Fruit fly (Drosophila melanogaster) whole organism, embryonic: ENCODE results near the gene alpha-PheRS.

ENCODE experiments used
- Bteb2 ChIP-seq: fragments of 200-800 bp; sonication (Bioruptor generic); optimal IDR thresholded peaks from 2 replicates; lab custom pipeline; 2016; ENCODE audit warnings: missing biosample characterization, missing genetic modification characterization
- CG10959 ChIP-seq: fragments of 200-800 bp; sonication (Bioruptor generic); IDR thresholded peaks from 2 replicates; pipeline ENCODE4 v1.3.6; 2022; ENCODE audit warnings: missing biosample characterization, missing genetic modification characterization
- CG11696 ChIP-seq: fragments of 200-800 bp; sonication (Bioruptor generic); IDR thresholded peaks from 2 replicates; pipeline ENCODE4 v1.3.6; 2022; ENCODE audit warnings: missing biosample characterization, missing genetic modification characterization
- CG1233 ChIP-seq: fragments of 200-800 bp; sonication (Bioruptor generic); optimal IDR thresholded peaks from 4 replicates; lab custom pipeline; 2018; ENCODE audit warnings: missing biosample characterization, mild to moderate bottlenecking, missing genetic modification characterization
- CG13123 ChIP-seq: fragments of 200-800 bp; sonication (Bioruptor generic); optimal IDR thresholded peaks from 2 replicates; lab custom pipeline; 2016; ENCODE audit warnings: missing biosample characterization, missing genetic modification characterization
- CG13894 ChIP-seq: fragments of 200-800 bp; sonication (Bioruptor generic); optimal IDR thresholded peaks from 3 replicates; lab custom pipeline; 2018; ENCODE audit warnings: missing biosample characterization, mild to moderate bottlenecking, missing genetic modification characterization, moderate library complexity
- CG14860 ChIP-seq: fragments of 200-800 bp; sonication (Bioruptor generic); IDR thresholded peaks from 3 replicates; pipeline ENCODE4 v1.3.6; 2022; ENCODE audit warnings: missing biosample characterization, missing genetic modification characterization; ENCODE audit not compliant: partially characterized antibody
- CG15073 ChIP-seq: fragments of 200-800 bp; sonication (Bioruptor generic); optimal IDR thresholded peaks from 2 replicates; lab custom pipeline; 2016; ENCODE audit warnings: missing biosample characterization, missing genetic modification characterization
- CG15269 ChIP-seq: fragments of 200-800 bp; sonication (Bioruptor generic); optimal IDR thresholded peaks from 2 replicates; lab custom pipeline; 2018; ENCODE audit warnings: missing biosample characterization, mild to moderate bottlenecking, missing genetic modification characterization, moderate library complexity
- CG15514 ChIP-seq: fragments of 200-800 bp; sonication (Bioruptor generic); optimal IDR thresholded peaks from 3 replicates; lab custom pipeline; 2017; ENCODE audit warnings: missing biosample characterization, missing genetic modification characterization, mild to moderate bottlenecking, moderate library complexity, missing genetic modification reagents
- CG18011 ChIP-seq: fragments of 200-800 bp; sonication (Bioruptor generic); optimal IDR thresholded peaks from 2 replicates; lab custom pipeline; 2017; ENCODE audit warnings: missing biosample characterization, missing genetic modification characterization, mild to moderate bottlenecking, moderate library complexity, missing genotype
- CG31365 ChIP-seq: fragments of 200-800 bp; sonication (Bioruptor generic); optimal IDR thresholded peaks from 2 replicates; lab custom pipeline; 2018; ENCODE audit warnings: missing biosample characterization, mild to moderate bottlenecking, missing genetic modification characterization
- CG3407 ChIP-seq: fragments of 200-800 bp; sonication (Bioruptor generic); optimal IDR thresholded peaks from 2 replicates; lab custom pipeline; 2018; ENCODE audit warnings: missing biosample characterization, mild to moderate bottlenecking, missing genetic modification characterization
- CG3847 ChIP-seq: fragments of 200-800 bp; sonication (Bioruptor generic); IDR thresholded peaks from 2 replicates; pipeline ENCODE4 v1.3.6; 2022; ENCODE audit warnings: missing biosample characterization, missing genetic modification characterization
- CG42726 ChIP-seq: fragments of 200-800 bp; sonication (Bioruptor generic); IDR thresholded peaks from 2 replicates; pipeline ENCODE4 v1.3.6; 2022; ENCODE audit warnings: missing biosample characterization, missing genetic modification characterization; ENCODE audit not compliant: partially characterized antibody
- CG4617 ChIP-seq: fragments of 200-800 bp; sonication (Bioruptor generic); optimal IDR thresholded peaks from 3 replicates; lab custom pipeline; 2016; ENCODE audit warnings: missing biosample characterization, missing genetic modification characterization, borderline replicate concordance
- CG6254 ChIP-seq: fragments of 200-800 bp; sonication (Bioruptor generic); optimal IDR thresholded peaks from 3 replicates; lab custom pipeline; 2017; ENCODE audit warnings: mild to moderate bottlenecking, missing biosample characterization, missing genetic modification reagents, missing genetic modification characterization
- CG6683 ChIP-seq: fragments of 200-800 bp; sonication (Bioruptor generic); optimal IDR thresholded peaks from 2 replicates; lab custom pipeline; 2017; ENCODE audit warnings: missing biosample characterization, mild to moderate bottlenecking, missing genetic modification characterization, missing genetic modification reagents
- CG9817 ChIP-seq: fragments of 200-800 bp; sonication (Bioruptor generic); optimal IDR thresholded peaks from 2 replicates; lab custom pipeline; 2018; ENCODE audit warnings: missing biosample characterization, mild to moderate bottlenecking, missing genetic modification characterization, moderate library complexity
- CoRest ChIP-seq: fragments of 200-800 bp; sonication (Bioruptor generic); optimal IDR thresholded peaks from 3 replicates; lab custom pipeline; 2018; ENCODE audit warnings: missing biosample characterization, mild to moderate bottlenecking, missing genetic modification characterization, moderate library complexity
- E2f1 ChIP-seq: fragments of 200-800 bp; sonication (Bioruptor generic); IDR thresholded peaks from 2 replicates; pipeline ENCODE4 v1.3.6; 2022; ENCODE audit warnings: missing biosample characterization, missing genetic modification characterization
- Fer2 ChIP-seq: fragments of 200-800 bp; sonication (Bioruptor generic); optimal IDR thresholded peaks from 2 replicates; lab custom pipeline; 2018; ENCODE audit warnings: missing biosample characterization, mild to moderate bottlenecking, missing genetic modification characterization, moderate library complexity
- HmgD ChIP-seq: fragments of 200-800 bp; sonication (Bioruptor generic); optimal IDR thresholded peaks from 3 replicates; lab custom pipeline; 2016; ENCODE audit warnings: missing biosample characterization, missing genetic modification characterization
- Kr ChIP-seq: fragments of 200-800 bp; sonication (Bioruptor generic); optimal IDR thresholded peaks from 2 replicates; lab custom pipeline; 2017; ENCODE audit warnings: missing biosample characterization, mild to moderate bottlenecking, missing genetic modification characterization
- NFAT ChIP-seq: fragments of 200-800 bp; sonication (Bioruptor generic); IDR thresholded peaks from 2 replicates; pipeline ENCODE4 v1.3.6; 2022; ENCODE audit warnings: missing biosample characterization, missing genetic modification characterization
- Neu2 ChIP-seq: fragments of 200-800 bp; sonication (Bioruptor generic); optimal IDR thresholded peaks from 3 replicates; lab custom pipeline; 2016; ENCODE audit warnings: missing biosample characterization, missing genetic modification characterization, borderline replicate concordance
- PHDP ChIP-seq: fragments of 200-800 bp; sonication (Bioruptor generic); optimal IDR thresholded peaks from 3 replicates; lab custom pipeline; 2018; ENCODE audit warnings: missing biosample characterization, mild to moderate bottlenecking, missing genetic modification characterization, moderate library complexity
- Sin3A ChIP-seq: fragments of >200 bp; optimal IDR thresholded peaks from 2 replicates; lab custom pipeline; 2018
- TFAM ChIP-seq: fragments of 200-800 bp; sonication (Bioruptor generic); optimal IDR thresholded peaks from 2 replicates; lab custom pipeline; 2017; ENCODE audit warnings: missing biosample characterization, missing genetic modification characterization, inconsistent platforms
- az2 ChIP-seq: fragments of 200-800 bp; sonication (Bioruptor generic); optimal IDR thresholded peaks from 3 replicates; lab custom pipeline; 2016; ENCODE audit warnings: missing biosample characterization, missing genetic modification characterization
- cg ChIP-seq: fragments of 200-800 bp; sonication (Bioruptor generic); optimal IDR thresholded peaks from 3 replicates; lab custom pipeline; 2019; ENCODE audit warnings: missing biosample characterization, mild to moderate bottlenecking, missing genetic modification characterization, moderate library complexity
- crol ChIP-seq: fragments of 200-800 bp; sonication (Bioruptor generic); IDR thresholded peaks from 2 replicates; pipeline ENCODE4 v1.3.6; 2022; ENCODE audit warnings: missing biosample characterization, missing genetic modification characterization
- dimm ChIP-seq: fragments of 200-800 bp; sonication (Bioruptor generic); IDR thresholded peaks from 2 replicates; pipeline ENCODE4 v1.3.6; 2022; ENCODE audit warnings: missing biosample characterization, missing genetic modification characterization
- dm ChIP-seq: fragments of 200-800 bp; sonication (Bioruptor generic); optimal IDR thresholded peaks from 3 replicates; lab custom pipeline; 2016; ENCODE audit warnings: missing biosample characterization, missing genetic modification characterization
- dmrt99B ChIP-seq: fragments of 200-800 bp; sonication (Bioruptor generic); optimal IDR thresholded peaks from 2 replicates; lab custom pipeline; 2018; ENCODE audit warnings: missing biosample characterization, mild to moderate bottlenecking, missing genetic modification characterization, moderate library complexity
- grau ChIP-seq: fragments of 200-800 bp; optimal IDR thresholded peaks from 3 replicates; lab custom pipeline; 2019; ENCODE audit warnings: missing biosample characterization, mild to moderate bottlenecking, missing genetic modification characterization, moderate library complexity
- hkb ChIP-seq, 2 experiments: fragments of 200-800 bp in 1 of 2; fragments of >200 bp in 1 of 2; sonication (Bioruptor generic) in 1 of 2; IDR thresholded peaks in 1 of 2; optimal IDR thresholded peaks in 1 of 2; 2 replicates each; pipeline versions ENCODE4 v1.3.6 to Lab custom; 2017 to 2022; ENCODE audit warnings: missing biosample characterization in 1 of 2, missing genetic modification characterization in 1 of 2
- jing ChIP-seq: fragments of 200-800 bp; sonication (Bioruptor generic); optimal IDR thresholded peaks from 2 replicates; lab custom pipeline; 2018; ENCODE audit warnings: missing biosample characterization, mild to moderate bottlenecking, missing genetic modification characterization
- nom ChIP-seq: fragments of 200-800 bp; sonication (Bioruptor generic); optimal IDR thresholded peaks from 2 replicates; lab custom pipeline; 2017; ENCODE audit warnings: missing biosample characterization, missing genetic modification characterization, mild to moderate bottlenecking, moderate library complexity, missing genetic modification reagents
- org-1 ChIP-seq: fragments of 200-800 bp; sonication (Bioruptor generic); optimal IDR thresholded peaks from 2 replicates; lab custom pipeline; 2017; ENCODE audit warnings: missing biosample characterization, missing genetic modification characterization
- pan ChIP-seq, 4 experiments: fragments of >200 bp in 3 of 4; fragments of 200-800 bp in 1 of 4; sonication (Bioruptor generic) in 1 of 4; optimal IDR thresholded peaks in 3 of 4; IDR thresholded peaks in 1 of 4; 2 replicates each; pipeline versions ENCODE4 v1.3.6 to Lab custom; 2017 to 2022; ENCODE audit warnings: missing biosample characterization in 2 of 4, missing genetic modification characterization in 2 of 4, mixed read lengths in 1 of 4
- psq ChIP-seq: fragments of 200-800 bp; sonication (Bioruptor generic); optimal IDR thresholded peaks from 2 replicates; lab custom pipeline; 2017; ENCODE audit warnings: missing biosample characterization, missing genetic modification characterization
- stc ChIP-seq: fragments of 200-800 bp; sonication (Bioruptor generic); IDR thresholded peaks from 2 replicates; pipeline ENCODE4 v1.3.6; 2022; ENCODE audit warnings: missing biosample characterization, missing genetic modification characterization
- tap ChIP-seq: fragments of 200-800 bp; optimal IDR thresholded peaks from 3 replicates; lab custom pipeline; 2019; ENCODE audit warnings: missing biosample characterization, mild to moderate bottlenecking, missing genetic modification characterization, moderate library complexity
- toy ChIP-seq: fragments of 200-800 bp; sonication (Bioruptor generic); IDR thresholded peaks from 2 replicates; pipeline ENCODE4 v1.3.6; 2022; ENCODE audit warnings: missing biosample characterization, missing genetic modification characterization
- ttk ChIP-seq: fragments of 200-800 bp; sonication (Bioruptor generic); IDR thresholded peaks from 2 replicates; pipeline ENCODE4 v2.1.2; 2022; ENCODE audit warnings: missing biosample characterization, missing genetic modification characterization
- unpg ChIP-seq: fragments of 200-800 bp; sonication (Bioruptor generic); optimal IDR thresholded peaks from 3 replicates; lab custom pipeline; 2018; ENCODE audit warnings: missing biosample characterization, mild to moderate bottlenecking, missing genetic modification characterization, moderate library complexity
- zen2 ChIP-seq: fragments of 200-800 bp; sonication (Bioruptor generic); IDR thresholded peaks from 3 replicates; pipeline ENCODE4 v1.3.6; 2022; ENCODE audit warnings: missing biosample characterization, missing genetic modification characterization; ENCODE audit not compliant: partially characterized antibody

Gene alpha-PheRS

DNA sequence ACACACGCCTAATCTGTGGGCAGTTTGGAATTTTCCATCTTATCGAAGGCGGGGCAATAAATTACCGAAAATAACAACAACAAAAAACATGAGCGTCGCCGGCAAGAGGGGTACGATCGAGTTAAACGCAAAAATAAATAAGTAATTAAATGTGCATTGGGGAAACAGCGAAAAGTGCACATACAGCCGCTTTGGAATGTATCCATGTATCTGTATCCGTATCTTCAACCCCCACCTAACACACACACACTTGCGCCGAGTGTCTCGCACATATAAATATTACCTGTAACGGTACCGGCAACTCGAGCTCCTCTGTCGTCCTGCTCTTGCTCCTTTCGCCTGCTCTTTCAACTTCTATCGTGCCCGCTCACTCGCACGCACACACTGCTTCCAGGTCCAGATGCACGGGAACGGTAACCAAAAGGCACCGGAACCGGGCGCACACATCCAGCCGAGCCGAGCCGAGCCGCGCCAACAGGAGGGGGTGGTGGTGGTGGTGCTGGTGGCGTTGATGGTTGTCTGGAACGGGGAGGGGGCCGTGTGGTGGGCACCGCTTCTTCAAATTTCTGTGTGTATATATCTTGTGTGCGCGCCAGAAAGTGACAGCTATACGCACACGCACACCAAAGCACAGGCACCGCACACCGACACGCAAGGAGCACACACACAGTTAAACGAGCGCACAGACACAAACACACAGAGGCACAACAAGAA, 3.9 kb downstream of the alpha-PheRS start (continued):
- TF ChIP-seq pan (optimal IDR thresholded peaks at IDR 0.05; lab: Kevin White, UChicago) (no peak), pan (GFP tag; optimal IDR thresholded peaks at IDR 0.05 in 1 of 2, IDR thresholded peaks at IDR 0.05 in 1 of 2) (no peak), CG15073 (GFP tag; lab: Kevin White, UChicago) (no peak), CG6254 (GFP tag; lab: Kevin White, UChicago) (no peak), NFAT (GFP tag; lab: Robert Waterston, UW) (peak; percentile 35; the same call in 1 of the 2 replicates), CG15514 (GFP tag; lab: Kevin White, UChicago) (peak; percentile 19), Kr (GFP tag; lab: Kevin White, UChicago) (no peak), CG31365 (no peak), dmrt99B (peak; percentile 24), stc (GFP tag; lab: Robert Waterston, UW) (no peak), dimm (GFP tag; lab: Robert Waterston, UW) (no peak), CG6683 (GFP tag; lab: Kevin White, UChicago) (peak; percentile 0), CG11696 (GFP tag; lab: Robert Waterston, UW) (no peak), HmgD (GFP tag; lab: Kevin White, UChicago) (peak; percentile 11), ttk (GFP tag; lab: Robert Waterston, UW) (no peak), E2f1 (GFP tag; lab: Robert Waterston, UW) (no peak), tap (no peak), CG10959 (GFP tag; lab: Robert Waterston, UW) (no peak), nom (GFP tag; lab: Kevin White, UChicago) (peak; percentile 43), zen2 (GFP tag; lab: Robert Waterston, UW) (no peak), az2 (GFP tag; lab: Kevin White, UChicago) (no peak), Fer2 (tag; lab: Kevin White, UChicago) (no peak), CG13123 (GFP tag; lab: Kevin White, UChicago) (no peak), Sin3A (lab: Kevin White, UChicago) (no peak), CG1233 (no peak), grau (tag; lab: Kevin White, UChicago) (no peak), TFAM (no peak), Neu2 (no peak), crol (GFP tag; lab: Robert Waterston, UW) (peak; percentile 99), psq (no peak), cg (GFP tag; lab: Kevin White, UChicago) (peak; percentile 99), CG4617 (no peak), CG13894 (no peak), CG14860 (GFP tag; lab: Robert Waterston, UW) (no peak), CG3407 (GFP tag; lab: Kevin White, UChicago) (no peak), dm (GFP tag; lab: Kevin White, UChicago) (peak; percentile 11), jing (GFP tag; lab: Kevin White, UChicago) (no peak), CG42726 (GFP tag; lab: Robert Waterston, UW) (no peak), toy (GFP tag; lab: Robert Waterston, UW) (no peak), CG3847 (GFP tag; lab: Robert Waterston, UW) (no peak), org-1 (GFP tag; lab: Kevin White, UChicago) (peak; percentile 39), CG9817 (tag; lab: Kevin White, UChicago) (no peak), PHDP (no peak), hkb (optimal IDR thresholded peaks at IDR 0.05; lab: Kevin White, UChicago) (no peak), hkb (GFP tag; IDR thresholded peaks at IDR 0.05; lab: Robert Waterston, UW) (no peak), Bteb2 (GFP tag; lab: Kevin White, UChicago) (no peak), CG15269 (peak; percentile 3), unpg (GFP tag; lab: Kevin White, UChicago) (peak; percentile 28), CoRest (no peak), CG18011 (GFP tag; lab: Kevin White, UChicago) (no peak)
